Worm (Caenorhabditis elegans) whole organism, early embryonic: Measurements from ENCODE around the gene C07E3.9.
A peak's percentile ranks its signal among the peaks of the same experiment; 100 is the strongest.

Source experiments
- B0310.2 ChIP-seq: sonication (generic microtip); optimal IDR thresholded peaks from 2 replicates; lab custom pipeline; 2016; ENCODE audit warnings: mild to moderate bottlenecking, missing genetic modification characterization, missing compliant biosample characterization
- F13C5.2 ChIP-seq: sonication (generic microtip); optimal IDR thresholded peaks from 2 replicates; lab custom pipeline; 2017; ENCODE audit warnings: mild to moderate bottlenecking, missing genetic modification characterization, inconsistent platforms, missing compliant biosample characterization
- aly-1 ChIP-seq: sonication (generic microtip); optimal IDR thresholded peaks from 2 replicates; lab custom pipeline; 2016; ENCODE audit warnings: missing genetic modification characterization, missing compliant biosample characterization
- ama-1 ChIP-seq: fragments of 150-350 bp; optimal IDR thresholded peaks from 2 replicates; lab custom pipeline; 2014
- ceh-13 ChIP-seq: fragments of 200-800 bp; sonication (Bioruptor generic); optimal IDR thresholded peaks from 2 replicates; lab custom pipeline; 2018; ENCODE audit warnings: mild to moderate bottlenecking, missing genetic modification characterization, missing compliant biosample characterization
- ceh-36 ChIP-seq: sonication (generic microtip); optimal IDR thresholded peaks from 2 replicates; lab custom pipeline; 2016; ENCODE audit warnings: missing genetic modification characterization, inconsistent platforms, missing compliant biosample characterization
- ets-7 ChIP-seq: sonication (generic microtip); optimal IDR thresholded peaks from 2 replicates; lab custom pipeline; 2016; ENCODE audit warnings: missing genotype, missing genetic modification characterization, missing compliant biosample characterization
- flt-1 ChIP-seq: fragments of 200-800 bp; sonication (Bioruptor generic); IDR thresholded peaks from 2 replicates; pipeline ENCODE4 v1.3.6; 2022; ENCODE audit warnings: missing genetic modification characterization, missing compliant biosample characterization
- hmbx-1 ChIP-seq: sonication (generic microtip); optimal IDR thresholded peaks from 2 replicates; lab custom pipeline; 2016; ENCODE audit warnings: mild to moderate bottlenecking, missing genetic modification characterization, missing compliant biosample characterization
- hmg-4 ChIP-seq: fragments of 200-800 bp; sonication (Bioruptor generic); optimal IDR thresholded peaks from 2 replicates; lab custom pipeline; 2018; ENCODE audit warnings: mild to moderate bottlenecking, missing genetic modification characterization, missing compliant biosample characterization
- hnd-1 ChIP-seq: sonication (generic microtip); optimal IDR thresholded peaks from 2 replicates; lab custom pipeline; 2016; ENCODE audit warnings: missing genetic modification characterization, missing compliant biosample characterization
- pes-1 ChIP-seq: fragments of 200-800 bp; sonication (Bioruptor generic); IDR thresholded peaks from 2 replicates; pipeline ENCODE4 v1.3.6; 2022; ENCODE audit warnings: missing genetic modification reagents, missing genetic modification characterization, missing compliant biosample characterization
- scrt-1 ChIP-seq: fragments of 200-800 bp; sonication (Bioruptor generic); IDR thresholded peaks from 2 replicates; pipeline ENCODE4 v1.3.6; 2022; ENCODE audit warnings: missing genetic modification characterization, missing compliant biosample characterization
- sea-1 ChIP-seq: fragments of 200-800 bp; sonication (Bioruptor generic); conservative IDR thresholded peaks from 2 replicates; pipeline ENCODE4 v1.3.6; 2022; ENCODE audit warnings: missing genetic modification characterization, missing compliant biosample characterization
- tbx-11 ChIP-seq: fragments of 200-800 bp; sonication (Bioruptor generic); IDR thresholded peaks from 2 replicates; pipeline ENCODE4 v1.3.6; 2022; ENCODE audit warnings: missing genetic modification characterization, missing compliant biosample characterization
- tbx-37 ChIP-seq: fragments of 200-800 bp; sonication (Bioruptor generic); conservative IDR thresholded peaks from 2 replicates; pipeline ENCODE4 v1.3.6; 2022; ENCODE audit warnings: missing genetic modification reagents, missing genetic modification characterization, missing compliant biosample characterization
- tra-4 ChIP-seq: sonication (generic microtip); optimal IDR thresholded peaks from 2 replicates; lab custom pipeline; 2017; ENCODE audit warnings: missing genetic modification characterization, missing compliant biosample characterization

Gene C07E3.9

DNA sequence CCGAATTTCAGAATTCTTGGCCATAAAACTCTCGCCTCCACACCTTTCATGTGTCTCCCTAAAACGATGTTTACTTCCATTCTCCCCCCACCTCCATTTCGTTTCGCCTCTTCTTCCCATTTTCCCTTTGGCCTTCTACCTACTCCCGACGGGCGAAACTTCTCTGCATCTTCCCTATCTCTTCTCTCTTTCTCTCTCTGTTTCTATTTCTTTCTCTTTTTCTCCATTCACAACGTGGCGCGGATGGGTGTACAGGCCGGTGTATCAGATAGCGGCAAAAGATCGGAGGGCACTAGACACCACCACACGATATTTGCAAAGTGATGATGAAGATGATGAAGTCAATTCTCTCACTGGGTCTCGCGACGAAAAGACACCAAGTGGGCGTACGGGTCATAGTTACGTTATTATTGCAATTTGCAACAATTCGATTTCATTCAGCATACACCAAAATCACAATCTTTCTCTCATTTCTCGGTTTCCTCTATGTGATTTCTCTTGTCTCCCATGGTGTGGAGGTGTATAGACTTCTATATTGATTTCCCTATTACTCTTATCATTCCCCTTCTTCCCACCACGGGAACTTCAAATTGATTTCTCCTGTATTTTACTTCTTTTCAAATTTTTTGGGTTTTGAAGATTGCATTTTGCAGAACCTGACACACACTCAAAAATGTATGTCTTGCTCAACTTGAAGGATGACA lies 34.3 kb downstream of the C07E3.9 start, which contains the start of gene ztf-27:
Gene ztf-27 (plus strand): TSS at position 654 of the 704 bp plus-strand sequence.
- TF ChIP-seq tbx-37 (GFP tag; lab: Robert Waterston, UW) (no peak), hmg-4 (GFP tag; lab: Kevin White, UChicago) (peak; percentile 33)

DNA sequence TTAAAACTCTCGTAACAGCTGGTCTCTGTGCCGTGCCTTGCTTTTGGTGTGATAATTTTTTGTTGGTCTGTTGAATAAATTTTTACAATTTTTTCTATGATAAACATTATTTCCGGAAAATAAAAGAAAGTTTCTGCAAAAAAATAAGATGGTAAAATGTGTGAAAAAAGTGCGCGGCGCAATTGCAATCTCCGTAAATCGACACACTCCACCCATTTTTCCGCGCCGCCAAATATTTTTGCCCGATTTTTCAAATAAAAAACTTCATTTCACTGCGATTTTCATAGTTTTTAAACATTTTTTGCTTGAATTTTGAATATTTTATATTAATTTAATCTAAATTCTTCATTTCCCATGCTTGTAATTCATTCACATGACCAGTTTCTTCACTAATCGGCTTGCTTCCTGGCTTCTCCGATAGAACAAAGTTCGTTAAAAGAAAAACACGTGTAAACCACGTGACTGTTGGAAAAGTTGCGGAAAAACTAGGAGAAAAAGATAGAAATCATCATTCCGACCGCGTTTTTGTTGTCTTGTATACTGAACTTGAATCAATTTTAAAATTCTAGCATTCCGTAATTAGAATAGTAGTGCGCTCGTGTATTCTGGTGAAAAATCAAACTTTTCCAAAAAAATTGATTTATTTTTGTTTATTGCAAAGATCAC lies 37.6 kb downstream of the C07E3.9 start:
- peak; percentile 74; the same call in 1 of the 2 replicates for TF ChIP-seq sea-1 (GFP tag; lab: Robert Waterston, UW)
- no peak for TF ChIP-seq ama-1 (lab: Kevin White, UChicago)
- TF ChIP-seq hmbx-1 (tag; lab: Kevin White, UChicago), result peak; percentile 51
- TF ChIP-seq B0310.2 (tag; lab: Kevin White, UChicago), result peak; percentile 61
- TF ChIP-seq ceh-13 (GFP tag; lab: Kevin White, UChicago), result peak; percentile 47
- TF ChIP-seq scrt-1 (GFP tag; lab: Robert Waterston, UW), result 0 out of 2 replicates have a peak, but pooled peaks have one; percentile 25
- TF ChIP-seq ceh-36 (tag; lab: Kevin White, UChicago), result peak; percentile 20
- no peak for TF ChIP-seq tbx-37 (GFP tag; lab: Robert Waterston, UW)
- no peak for TF ChIP-seq tra-4 (tag; lab: Kevin White, UChicago)
- TF ChIP-seq aly-1 (tag; lab: Kevin White, UChicago), result no peak
- TF ChIP-seq flt-1, result peak; percentile 50; the same call in 1 of the 2 replicates
- peak; percentile 91 for TF ChIP-seq F13C5.2 (tag; lab: Kevin White, UChicago)
- TF ChIP-seq hnd-1 (tag; lab: Kevin White, UChicago), result peak; percentile 31
- TF ChIP-seq pes-1 (GFP tag; lab: Robert Waterston, UW), result peak; percentile 76
- TF ChIP-seq ets-7 (tag; lab: Kevin White, UChicago), result no peak
- peak; percentile 20 for TF ChIP-seq hmg-4 (GFP tag; lab: Kevin White, UChicago)
- peak; percentile 72 for TF ChIP-seq tbx-11 (GFP tag; lab: Robert Waterston, UW)

DNA sequence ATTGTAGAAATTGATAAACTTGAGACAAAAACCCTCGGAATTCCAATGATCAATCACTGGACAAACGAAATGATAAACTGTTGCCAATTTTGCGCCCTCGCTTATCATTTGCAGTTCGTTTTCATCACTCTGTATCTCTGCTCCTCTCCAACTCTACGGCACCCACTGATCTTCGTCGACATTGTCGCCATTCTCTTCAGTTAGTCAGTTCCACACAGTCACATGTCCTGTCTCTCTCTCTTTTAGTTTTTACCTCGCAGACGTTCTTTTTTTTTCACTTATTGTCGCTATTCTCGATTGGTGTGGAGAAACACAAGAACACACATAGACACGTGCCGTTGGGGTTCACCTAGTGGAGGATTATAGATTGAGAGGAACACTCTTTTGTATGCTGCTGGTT lies 38.5 kb downstream of the C07E3.9 start:
- TF ChIP-seq flt-1 (no peak), B0310.2 (tag; lab: Kevin White, UChicago) (no peak), tbx-37 (GFP tag; lab: Robert Waterston, UW) (no peak), F13C5.2 (tag; lab: Kevin White, UChicago) (no peak), sea-1 (GFP tag; lab: Robert Waterston, UW) (no peak), scrt-1 (GFP tag; lab: Robert Waterston, UW) (no peak), ceh-36 (tag; lab: Kevin White, UChicago) (no peak), pes-1 (GFP tag; lab: Robert Waterston, UW) (no peak), ama-1 (lab: Kevin White, UChicago) (no peak), aly-1 (tag; lab: Kevin White, UChicago) (no peak), hmg-4 (GFP tag; lab: Kevin White, UChicago) (no peak), hmbx-1 (tag; lab: Kevin White, UChicago) (no peak), tra-4 (tag; lab: Kevin White, UChicago) (no peak), hnd-1 (tag; lab: Kevin White, UChicago) (no peak), ets-7 (tag; lab: Kevin White, UChicago) (no peak), tbx-11 (GFP tag; lab: Robert Waterston, UW) (no peak), ceh-13 (GFP tag; lab: Kevin White, UChicago) (no peak)

DNA sequence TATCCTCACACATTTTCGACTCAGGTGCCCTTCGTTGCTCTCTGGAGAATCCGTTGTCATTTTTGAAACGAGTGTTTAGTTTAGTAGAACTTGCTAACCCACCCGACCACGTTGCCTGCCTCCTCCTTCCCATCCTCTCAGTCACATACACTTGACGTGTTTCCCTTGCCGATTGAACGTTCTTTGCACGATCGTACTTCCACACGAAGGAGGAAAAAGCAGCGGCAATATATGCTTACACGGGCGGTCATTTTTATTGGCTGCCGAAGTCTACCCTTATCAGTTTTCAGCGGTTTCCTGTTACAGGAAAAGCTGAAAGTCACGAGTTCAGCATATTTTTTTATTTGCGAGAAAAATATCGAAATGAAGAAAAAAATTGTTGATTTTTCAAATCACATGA lies 39.2 kb downstream of the C07E3.9 start:
- no peak for TF ChIP-seq aly-1 (tag; lab: Kevin White, UChicago)
- no peak for TF ChIP-seq ama-1 (lab: Kevin White, UChicago)
- no peak for TF ChIP-seq sea-1 (GFP tag; lab: Robert Waterston, UW)
- TF ChIP-seq scrt-1 (GFP tag; lab: Robert Waterston, UW), result no peak
- TF ChIP-seq tra-4 (tag; lab: Kevin White, UChicago), result no peak

DNA sequence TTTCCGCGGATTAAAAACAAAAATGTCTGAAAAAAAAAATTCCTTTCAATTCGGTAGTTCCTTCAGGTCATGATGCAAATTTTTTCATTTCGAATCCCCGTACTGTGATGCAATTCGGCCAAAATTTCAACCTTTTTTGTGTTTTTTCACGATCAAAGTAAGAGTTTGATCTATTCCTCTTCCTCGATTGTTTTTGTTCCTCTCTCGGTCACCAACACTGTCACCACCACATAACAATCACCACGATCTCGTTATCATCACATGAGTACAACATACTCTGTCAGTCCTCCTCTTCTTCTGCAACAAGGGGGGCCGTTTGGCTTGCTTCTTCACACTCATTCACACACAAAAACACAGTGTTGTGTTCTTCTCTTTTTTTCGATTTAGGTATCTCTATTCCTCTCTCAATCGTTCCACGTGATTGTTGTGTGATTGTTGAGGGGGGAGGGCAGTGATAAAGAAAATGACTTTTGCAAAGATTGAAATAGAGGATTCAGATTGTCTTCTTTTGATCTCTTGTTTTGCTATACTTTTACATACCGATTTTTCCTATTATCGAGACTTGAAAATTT lies 39.8 kb downstream of the C07E3.9 start:
- TF ChIP-seq flt-1, result no peak
- TF ChIP-seq F13C5.2 (tag; lab: Kevin White, UChicago), result no peak
- no peak for TF ChIP-seq tbx-37 (GFP tag; lab: Robert Waterston, UW)
- no peak for TF ChIP-seq ama-1 (lab: Kevin White, UChicago)
- no peak for TF ChIP-seq ceh-13 (GFP tag; lab: Kevin White, UChicago)
- no peak for TF ChIP-seq ets-7 (tag; lab: Kevin White, UChicago)
- TF ChIP-seq aly-1 (tag; lab: Kevin White, UChicago), result no peak
- TF ChIP-seq hmg-4 (GFP tag; lab: Kevin White, UChicago), result no peak

DNA sequence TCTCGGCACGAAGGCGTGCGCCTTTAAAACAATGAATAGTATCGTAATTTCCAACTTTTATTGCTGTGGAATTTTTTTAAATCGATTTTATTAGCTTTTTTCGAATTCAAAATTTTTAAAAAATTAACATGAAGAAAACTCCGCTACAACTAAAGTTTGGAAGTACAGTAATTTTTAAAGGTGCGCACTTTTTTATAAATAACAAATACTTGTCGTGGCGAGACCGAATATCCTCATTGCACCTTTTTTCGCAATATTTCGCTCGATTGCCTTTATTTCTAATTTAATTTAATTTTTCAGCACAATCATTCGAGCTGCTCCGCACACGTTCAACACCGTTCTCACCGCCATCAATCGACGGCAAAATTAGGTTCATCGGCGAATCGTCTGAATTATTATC lies 40.3 kb downstream of the C07E3.9 start, which contains the start of the genes T09F3.2 and T09F3.7:
Gene T09F3.2 (plus strand): TSS at position 301 of the 400 bp plus-strand sequence.
Gene T09F3.7 (plus strand): TSS at position 315 of the 400 bp plus-strand sequence.
- TF ChIP-seq flt-1 (no peak), hnd-1 (tag; lab: Kevin White, UChicago) (no peak), B0310.2 (tag; lab: Kevin White, UChicago) (no peak)
